Fruit fly (Drosophila melanogaster) whole organism, embryonic: Measurements from ENCODE around the gene CG8301.

Source experiments
- B-H2 ChIP-seq: fragments of 200-800 bp; sonication (Bioruptor generic); optimal IDR thresholded peaks from 2 replicates; lab custom pipeline; 2018; ENCODE audit warnings: missing biosample characterization, mild to moderate bottlenecking, missing genetic modification characterization
- CG10147 ChIP-seq: fragments of 200-800 bp; sonication (Bioruptor generic); optimal IDR thresholded peaks from 2 replicates; lab custom pipeline; 2019; ENCODE audit warnings: missing biosample characterization, mild to moderate bottlenecking, missing genetic modification characterization, moderate library complexity
- CG10462 ChIP-seq: fragments of 200-800 bp; sonication (Bioruptor generic); optimal IDR thresholded peaks from 2 replicates; lab custom pipeline; 2016; ENCODE audit warnings: missing biosample characterization, missing genetic modification characterization
- CG11560 ChIP-seq: fragments of 200-800 bp; sonication (Bioruptor generic); IDR thresholded peaks from 3 replicates; pipeline ENCODE4 v1.3.6; 2022; ENCODE audit warnings: missing biosample characterization, missing genetic modification characterization
- CG11695 ChIP-seq: fragments of 200-800 bp; sonication (Bioruptor generic); IDR thresholded peaks from 3 replicates; pipeline ENCODE4 v1.3.6; 2022; ENCODE audit warnings: missing biosample characterization, missing genetic modification characterization
- CG13624 ChIP-seq: fragments of 200-800 bp; sonication (Bioruptor generic); optimal IDR thresholded peaks from 2 replicates; lab custom pipeline; 2016; ENCODE audit warnings: missing biosample characterization, missing genetic modification characterization
- CG14050 ChIP-seq: fragments of 200-800 bp; sonication (Bioruptor generic); IDR thresholded peaks from 3 replicates; pipeline ENCODE4 v1.3.6; 2022; ENCODE audit warnings: missing biosample characterization, missing genetic modification characterization
- CG17186 ChIP-seq: fragments of 200-800 bp; sonication (Bioruptor generic); optimal IDR thresholded peaks from 3 replicates; lab custom pipeline; 2017; ENCODE audit warnings: missing biosample characterization, missing genetic modification reagents, missing genetic modification characterization
- CG17829 ChIP-seq: fragments of 200-800 bp; optimal IDR thresholded peaks from 2 replicates; lab custom pipeline; 2019; ENCODE audit warnings: missing biosample characterization, mild to moderate bottlenecking, missing genetic modification characterization, moderate library complexity
- CG30431 ChIP-seq: fragments of 200-800 bp; sonication (Bioruptor generic); optimal IDR thresholded peaks from 2 replicates; lab custom pipeline; 2017; ENCODE audit warnings: missing biosample characterization, missing genetic modification characterization
- CG34224 ChIP-seq: fragments of 200-800 bp; sonication (Bioruptor generic); IDR thresholded peaks from 3 replicates; pipeline ENCODE4 v1.3.6; 2022; ENCODE audit warnings: missing biosample characterization, missing genetic modification characterization; ENCODE audit not compliant: partially characterized antibody
- CG8765 ChIP-seq: fragments of 200-800 bp; sonication (Bioruptor generic); IDR thresholded peaks from 2 replicates; pipeline ENCODE4 v1.3.6; 2022; ENCODE audit warnings: missing biosample characterization, missing genetic modification characterization
- CG9932 ChIP-seq: fragments of 200-800 bp; sonication (Bioruptor generic); IDR thresholded peaks from 2 replicates; pipeline ENCODE4 v1.3.6; 2022; ENCODE audit warnings: missing biosample characterization, missing genetic modification characterization
- CoRest ChIP-seq: fragments of 200-800 bp; sonication (Bioruptor generic); optimal IDR thresholded peaks from 3 replicates; lab custom pipeline; 2018; ENCODE audit warnings: missing biosample characterization, mild to moderate bottlenecking, missing genetic modification characterization, moderate library complexity
- Dip3 ChIP-seq: fragments of 200-800 bp; sonication (Bioruptor generic); optimal IDR thresholded peaks from 3 replicates; lab custom pipeline; 2016; ENCODE audit warnings: missing biosample characterization, missing genetic modification characterization
- Ets65A ChIP-seq: fragments of 200-800 bp; sonication (Bioruptor generic); peaks from one replicate; lab custom pipeline; 2016; ENCODE audit warnings: missing biosample characterization, missing genetic modification characterization
- Fer2 ChIP-seq: fragments of 200-800 bp; sonication (Bioruptor generic); optimal IDR thresholded peaks from 2 replicates; lab custom pipeline; 2018; ENCODE audit warnings: missing biosample characterization, mild to moderate bottlenecking, missing genetic modification characterization, moderate library complexity
- H2.0 ChIP-seq: fragments of 200-800 bp; sonication (Bioruptor generic); IDR thresholded peaks from 2 replicates; pipeline ENCODE4 v1.3.6; 2022; ENCODE audit warnings: missing biosample characterization, missing genetic modification characterization
- HLHmδ ChIP-seq: fragments of 200-800 bp; sonication (Bioruptor generic); optimal IDR thresholded peaks from 2 replicates; lab custom pipeline; 2018; ENCODE audit warnings: missing biosample characterization, mild to moderate bottlenecking, missing genetic modification characterization, moderate library complexity
- Hey ChIP-seq: fragments of 200-800 bp; sonication (Bioruptor generic); optimal IDR thresholded peaks from 3 replicates; lab custom pipeline; 2018; ENCODE audit warnings: missing biosample characterization, mild to moderate bottlenecking, missing genetic modification characterization
- HmgZ ChIP-seq: fragments of 200-800 bp; sonication (Bioruptor generic); optimal IDR thresholded peaks from 2 replicates; lab custom pipeline; 2018; ENCODE audit warnings: missing biosample characterization, mild to moderate bottlenecking, missing genetic modification characterization
- Kr ChIP-seq: fragments of 200-800 bp; sonication (Bioruptor generic); optimal IDR thresholded peaks from 2 replicates; lab custom pipeline; 2017; ENCODE audit warnings: missing biosample characterization, mild to moderate bottlenecking, missing genetic modification characterization
- Lim3 ChIP-seq: fragments of 200-800 bp; sonication (Bioruptor generic); IDR thresholded peaks from 2 replicates; pipeline ENCODE4 v1.3.6; 2022; ENCODE audit warnings: missing biosample characterization, missing genetic modification characterization
- Myb ChIP-seq: fragments of 200-800 bp; sonication (Bioruptor generic); optimal IDR thresholded peaks from 2 replicates; lab custom pipeline; 2016; ENCODE audit warnings: missing biosample characterization, missing genetic modification characterization
- NfI ChIP-seq: fragments of 200-800 bp; sonication (Bioruptor generic); optimal IDR thresholded peaks from 3 replicates; lab custom pipeline; 2018; ENCODE audit warnings: missing biosample characterization, mild to moderate bottlenecking, missing genetic modification characterization, moderate library complexity
- Optix ChIP-seq: fragments of 200-800 bp; sonication (Bioruptor generic); IDR thresholded peaks from 3 replicates; pipeline ENCODE4 v1.3.6; 2022; ENCODE audit warnings: missing biosample characterization, missing genetic modification characterization
- Sin3A ChIP-seq: fragments of >200 bp; optimal IDR thresholded peaks from 2 replicates; lab custom pipeline; 2018
- Six4 ChIP-seq: fragments of 200-800 bp; sonication (Bioruptor generic); optimal IDR thresholded peaks from 2 replicates; lab custom pipeline; 2016; ENCODE audit warnings: missing biosample characterization, missing genetic modification characterization
- Tbp ChIP-seq: fragments of >200 bp; optimal IDR thresholded peaks from 2 replicates; lab custom pipeline; 2018; ENCODE audit warnings: missing biosample characterization, missing genetic modification characterization
- ash1 ChIP-seq: fragments of 200-800 bp; sonication (Bioruptor generic); optimal IDR thresholded peaks from 2 replicates; lab custom pipeline; 2018; ENCODE audit warnings: missing biosample characterization, mild to moderate bottlenecking, missing genetic modification characterization
- ato ChIP-seq: fragments of 200-800 bp; sonication (Bioruptor generic); IDR thresholded peaks from 2 replicates; pipeline ENCODE4 v1.3.6; 2022; ENCODE audit warnings: missing biosample characterization, missing genetic modification characterization; ENCODE audit not compliant: partially characterized antibody
- cas ChIP-seq: fragments of 200-800 bp; sonication (Bioruptor generic); IDR thresholded peaks from 2 replicates; pipeline ENCODE4 v1.3.6; 2022; ENCODE audit warnings: missing biosample characterization, missing genetic modification characterization
- danr ChIP-seq: fragments of 200-800 bp; sonication (Bioruptor generic); IDR thresholded peaks from 2 replicates; pipeline ENCODE4 v1.3.6; 2022; ENCODE audit warnings: missing biosample characterization, missing genetic modification characterization
- disco-r ChIP-seq: fragments of 200-800 bp; sonication (Bioruptor generic); optimal IDR thresholded peaks from 2 replicates; lab custom pipeline; 2016; ENCODE audit warnings: missing biosample characterization, missing genetic modification characterization
- dmrt11E ChIP-seq: fragments of 200-800 bp; sonication (Bioruptor generic); optimal IDR thresholded peaks from 3 replicates; lab custom pipeline; 2018; ENCODE audit warnings: missing biosample characterization, mild to moderate bottlenecking, missing genetic modification characterization, moderate library complexity
- dmrt99B ChIP-seq: fragments of 200-800 bp; sonication (Bioruptor generic); optimal IDR thresholded peaks from 2 replicates; lab custom pipeline; 2018; ENCODE audit warnings: missing biosample characterization, mild to moderate bottlenecking, missing genetic modification characterization, moderate library complexity
- esg ChIP-seq: fragments of 200-800 bp; sonication (Bioruptor generic); conservative IDR thresholded peaks from 2 replicates; pipeline ENCODE4 v1.3.6; 2022; ENCODE audit warnings: missing biosample characterization, missing genetic modification characterization
- exex ChIP-seq: fragments of 200-800 bp; sonication (Bioruptor generic); optimal IDR thresholded peaks from 4 replicates; lab custom pipeline; 2018; ENCODE audit warnings: missing biosample characterization, mild to moderate bottlenecking, missing genetic modification characterization, moderate library complexity
- gro ChIP-seq: fragments of 200-800 bp; sonication (Bioruptor generic); optimal IDR thresholded peaks from 2 replicates; lab custom pipeline; 2016; ENCODE audit warnings: missing biosample characterization, missing genetic modification characterization
- maf-S ChIP-seq: fragments of 200-800 bp; sonication (Bioruptor generic); optimal IDR thresholded peaks from 2 replicates; lab custom pipeline; 2016; ENCODE audit warnings: missing biosample characterization, missing genetic modification characterization
- nom ChIP-seq: fragments of 200-800 bp; sonication (Bioruptor generic); optimal IDR thresholded peaks from 2 replicates; lab custom pipeline; 2017; ENCODE audit warnings: missing biosample characterization, missing genetic modification characterization, mild to moderate bottlenecking, moderate library complexity, missing genetic modification reagents
- otp ChIP-seq: fragments of 200-800 bp; sonication (Bioruptor generic); IDR thresholded peaks from 3 replicates; pipeline ENCODE4, ENCODE4 v1.3.6; 2022; ENCODE audit warnings: missing biosample characterization, missing genetic modification characterization
- pnt ChIP-seq: fragments of 200-800 bp; sonication (Bioruptor generic); optimal IDR thresholded peaks from 3 replicates; lab custom pipeline; 2016; ENCODE audit warnings: missing biosample characterization, missing genetic modification characterization
- rib ChIP-seq: fragments of 200-800 bp; sonication (Bioruptor generic); IDR thresholded peaks from 2 replicates; pipeline ENCODE4 v1.3.6; 2022; ENCODE audit warnings: missing biosample characterization, missing genetic modification characterization
- scrt ChIP-seq: fragments of 200-800 bp; sonication (Bioruptor generic); optimal IDR thresholded peaks from 2 replicates; lab custom pipeline; 2018; ENCODE audit warnings: missing biosample characterization, mild to moderate bottlenecking, missing genetic modification characterization, moderate library complexity
- sna ChIP-seq: fragments of 200-800 bp; sonication (Bioruptor generic); IDR thresholded peaks from 2 replicates; pipeline ENCODE4 v1.3.6; 2022; ENCODE audit warnings: missing biosample characterization, missing genetic modification characterization; ENCODE audit not compliant: partially characterized antibody
- ssp ChIP-seq: fragments of 200-800 bp; sonication (Bioruptor generic); IDR thresholded peaks from 2 replicates; pipeline ENCODE4 v1.3.6; 2022; ENCODE audit warnings: missing biosample characterization, missing genetic modification characterization
- sug ChIP-seq: fragments of 200-800 bp; optimal IDR thresholded peaks from 2 replicates; lab custom pipeline; 2019; ENCODE audit warnings: missing biosample characterization, mild to moderate bottlenecking, missing genetic modification characterization, moderate library complexity
- tx ChIP-seq: fragments of 200-800 bp; sonication (Bioruptor generic); optimal IDR thresholded peaks from 2 replicates; lab custom pipeline; 2016; ENCODE audit warnings: missing biosample characterization, missing genetic modification characterization
- usp ChIP-seq: fragments of >200 bp; optimal IDR thresholded peaks from 2 replicates; lab custom pipeline; 2017; ENCODE audit warnings: missing biosample characterization, missing genetic modification characterization
- yki ChIP-seq: fragments of >200 bp; optimal IDR thresholded peaks from 3 replicates; lab custom pipeline; 2018
- zf30C ChIP-seq: fragments of 200-800 bp; sonication (Bioruptor generic); optimal IDR thresholded peaks from 3 replicates; lab custom pipeline; 2018; ENCODE audit warnings: missing biosample characterization, mild to moderate bottlenecking, missing genetic modification characterization

Gene CG8301

DNA sequence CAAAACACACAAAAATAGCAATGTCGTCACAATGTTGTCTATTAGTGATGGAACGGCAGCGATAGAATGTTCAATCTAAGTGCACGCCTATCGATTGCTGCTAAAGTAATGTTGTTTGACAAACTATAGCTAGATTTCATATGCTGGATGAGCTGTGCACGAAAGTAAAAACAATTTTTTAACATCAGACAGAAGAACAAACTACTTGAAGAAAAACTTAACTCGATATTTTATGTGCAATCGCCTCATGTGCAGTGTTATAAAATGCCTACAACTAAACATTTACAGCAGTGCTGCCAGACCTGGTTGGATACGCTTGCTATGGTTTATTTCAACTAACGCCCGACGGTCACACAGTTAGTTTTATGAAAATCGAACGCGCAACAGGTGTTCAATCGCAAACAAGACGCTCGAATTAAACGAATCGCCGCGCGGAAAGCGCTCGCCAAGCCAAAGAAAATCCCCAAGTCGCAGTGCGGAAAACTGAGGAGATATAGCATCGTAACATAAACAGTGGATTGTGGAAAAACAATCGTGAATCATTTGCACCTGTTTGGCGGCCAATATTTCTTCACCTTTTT, 9.9 kb downstream of the CG8301 start, which contains the start of the genes bocks and CG8312 (continued):
- TF ChIP-seq CG14050 (GFP tag; lab: Robert Waterston, UW) (no peak), exex (tag; lab: Kevin White, UChicago) (no peak), Lim3 (GFP tag; lab: Robert Waterston, UW) (no peak), yki (lab: Kevin White, UChicago) (no peak), ato (no peak), cas (GFP tag; lab: Robert Waterston, UW) (no peak), rib (GFP tag; lab: Robert Waterston, UW) (no peak), tx (GFP tag; lab: Kevin White, UChicago) (peak; percentile 38), ash1 (no peak), CG17186 (GFP tag; lab: Kevin White, UChicago) (peak; percentile 77), Six4 (GFP tag; lab: Kevin White, UChicago) (no peak), dmrt11E (tag; lab: Kevin White, UChicago) (peak; percentile 16), zf30C (no peak), Tbp (no peak), CoRest (tag; lab: Kevin White, UChicago) (peak; percentile 47), Sin3A (lab: Kevin White, UChicago) (peak; percentile 99), Hey (tag; lab: Kevin White, UChicago) (no peak), CG8765 (GFP tag; lab: Robert Waterston, UW) (no peak), CG34224 (GFP tag; lab: Robert Waterston, UW) (no peak), CG9932 (GFP tag; lab: Robert Waterston, UW) (no peak), ssp (GFP tag; lab: Robert Waterston, UW) (no peak), B-H2 (GFP tag; lab: Kevin White, UChicago) (peak; percentile 86), disco-r (GFP tag; lab: Kevin White, UChicago) (peak; percentile 15), otp (GFP tag; lab: Robert Waterston, UW) (no peak), H2.0 (GFP tag; lab: Robert Waterston, UW) (no peak), maf-S (GFP tag; lab: Kevin White, UChicago) (peak; percentile 26), CG13624 (GFP tag; lab: Kevin White, UChicago) (peak; percentile 79), CG11560 (tag; lab: Robert Waterston, UW) (no peak), Kr (no peak), Optix (GFP tag; lab: Robert Waterston, UW) (no peak), esg (GFP tag; lab: Robert Waterston, UW) (no peak), CG17829 (tag; lab: Kevin White, UChicago) (peak; percentile 63), Dip3 (GFP tag; lab: Kevin White, UChicago) (peak; percentile 45), sna (no peak), Fer2 (tag; lab: Kevin White, UChicago) (no peak), CG10147 (GFP tag; lab: Kevin White, UChicago) (peak; percentile 47), CG10462 (GFP tag; lab: Kevin White, UChicago) (no peak), HLHmδ (GFP tag; lab: Kevin White, UChicago) (peak; percentile 27), NfI (GFP tag; lab: Kevin White, UChicago) (peak; percentile 26), dmrt99B (tag; lab: Kevin White, UChicago) (no peak), usp (GFP tag; lab: Kevin White, UChicago) (no peak), CG11695 (no peak), nom (GFP tag; lab: Kevin White, UChicago) (no peak), Ets65A (peak; percentile 56), sug (tag; lab: Kevin White, UChicago) (peak; percentile 58), gro (GFP tag; lab: Kevin White, UChicago) (peak; percentile 69), danr (no peak), pnt (peak; percentile 24), Myb (GFP tag; lab: Kevin White, UChicago) (peak; percentile 72), scrt (GFP tag; lab: Kevin White, UChicago) (peak; percentile 94), CG30431 (GFP tag; lab: Kevin White, UChicago) (no peak), HmgZ (tag; lab: Kevin White, UChicago) (peak; percentile 33)
